Fruit fly (Drosophila melanogaster) whole organism, wandering third instar larva: ENCODE results near the gene TTLL4A.

Experiments used
- Abd-B ChIP-seq: fragments of >200 bp; optimal IDR thresholded peaks from 2 replicates; lab custom pipeline; 2017; ENCODE audit warnings: missing biosample characterization, missing genetic modification characterization
- Hnf4 ChIP-seq: fragments of 200-800 bp; sonication (Bioruptor generic); optimal IDR thresholded peaks from 2 replicates; lab custom pipeline; 2016; ENCODE audit warnings: missing biosample characterization, mild to moderate bottlenecking, missing genetic modification characterization
- Hr83 ChIP-seq: fragments of 200-300 bp; sonication (Bioruptor generic); optimal IDR thresholded peaks from 2 replicates; lab custom pipeline; 2016; ENCODE audit warnings: missing biosample characterization, mild to moderate bottlenecking, missing genetic modification characterization, moderate library complexity; ENCODE audit not compliant: poor library complexity, severe bottlenecking
- Sp1 ChIP-seq: fragments of 200-800 bp; sonication (Bioruptor generic); optimal IDR thresholded peaks from 3 replicates; lab custom pipeline; 2019; ENCODE audit warnings: missing biosample characterization, mild to moderate bottlenecking, missing genetic modification characterization, moderate library complexity
- foxo ChIP-seq, 2 experiments: fragments of 200-800 bp; sonication (Bioruptor generic); optimal IDR thresholded peaks; 2 replicates in 1 of 2; 3 replicates in 1 of 2; lab custom pipeline; 2016 to 2017; ENCODE audit warnings: missing biosample characterization in 2 of 2, missing genetic modification characterization in 2 of 2
- h ChIP-seq: fragments of 200-800 bp; sonication (Bioruptor generic); optimal IDR thresholded peaks from 3 replicates; lab custom pipeline; 2016; ENCODE audit warnings: missing biosample characterization, mild to moderate bottlenecking, missing genetic modification characterization
- psq ChIP-seq: fragments of 200-800 bp; sonication (Bioruptor generic); optimal IDR thresholded peaks from 3 replicates; lab custom pipeline; 2017; ENCODE audit warnings: missing biosample characterization, mild to moderate bottlenecking, missing genetic modification characterization, moderate library complexity
- sv ChIP-seq: fragments of 200-800 bp; sonication (Bioruptor generic); optimal IDR thresholded peaks from 3 replicates; lab custom pipeline; 2016; ENCODE audit warnings: missing biosample characterization, missing genetic modification characterization
- woc ChIP-seq: sonication (Bioruptor generic); optimal IDR thresholded peaks from 2 replicates; lab custom pipeline; 2016; ENCODE audit warnings: missing biosample characterization, mild to moderate bottlenecking, missing genetic modification characterization

DNA sequence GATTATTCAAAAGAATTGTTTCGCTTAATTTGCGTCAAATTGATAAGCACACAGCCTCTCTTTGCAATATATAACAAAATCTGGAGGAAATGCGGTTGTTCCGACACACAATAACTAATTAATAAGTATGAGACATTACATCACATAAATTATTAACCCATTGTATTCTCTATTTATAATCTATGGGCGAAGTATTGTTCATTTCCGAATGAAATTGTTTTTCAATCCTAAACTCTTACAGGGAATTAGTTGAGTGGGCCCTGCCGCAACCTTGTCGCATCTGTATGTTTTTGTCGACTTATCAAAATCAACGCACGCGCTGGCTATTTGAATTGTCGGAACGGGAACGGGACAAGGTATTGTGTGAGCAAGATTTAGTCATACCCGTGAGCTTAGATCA lies 17.0 kb upstream of the TTLL4A start, which contains the start of gene CG16743:
- TF ChIP-seq Sp1 (peak; percentile 62), h (GFP tag; lab: Kevin White, UChicago) (peak; percentile 79), psq (GFP tag; lab: Kevin White, UChicago) (peak; percentile 54), woc (GFP tag; lab: Kevin White, UChicago) (no peak), Abd-B (GFP tag; lab: Kevin White, UChicago) (no peak), Hr83 (GFP tag; lab: Kevin White, UChicago) (no peak), sv (GFP tag; lab: Kevin White, UChicago) (no peak), foxo (GFP tag; optimal IDR thresholded peaks at IDR 0.05; lab: Kevin White, UChicago) (peak in 1 of 2 experiments; percentile 70), Hnf4 (GFP tag; lab: Kevin White, UChicago) (peak; percentile 46)
